Worm (Caenorhabditis elegans) whole organism, midembryonic: ENCODE results near the gene gcy-34.

Source experiments
- flt-1 ChIP-seq: fragments of 200-800 bp; sonication (Bioruptor generic); IDR thresholded peaks from 2 replicates; pipeline ENCODE4 v1.3.6; 2022; ENCODE audit warnings: missing genetic modification characterization, missing compliant biosample characterization
- klf-2 ChIP-seq: fragments of 200-800 bp; sonication (Bioruptor generic); conservative IDR thresholded peaks from 2 replicates; pipeline ENCODE4 v1.3.6; 2022; ENCODE audit warnings: missing genetic modification reagents, missing genetic modification characterization, missing compliant biosample characterization
- med-1 ChIP-seq: sonication (generic microtip); optimal IDR thresholded peaks from 2 replicates; lab custom pipeline; 2017; ENCODE audit warnings: missing genetic modification characterization, mild to moderate bottlenecking, missing compliant biosample characterization, antibody characterized with exemption, missing genetic modification reagents; ENCODE audit not compliant: insufficient read depth
- ref-1 ChIP-seq: fragments of 200-800 bp; sonication (Bioruptor generic); conservative IDR thresholded peaks from 2 replicates; pipeline ENCODE4 v1.3.6; 2022; ENCODE audit warnings: missing genetic modification reagents, missing genetic modification characterization, missing compliant biosample characterization
- tab-1 ChIP-seq: fragments of 200-800 bp; sonication (Bioruptor generic); IDR thresholded peaks from 2 replicates; pipeline ENCODE4 v1.3.6; 2022; ENCODE audit warnings: missing genetic modification characterization, missing compliant biosample characterization

ce11 chrV:13380178-13380577, 5.5 kb downstream of the gcy-34 start, which contains the start of gene ifbp-1:
- TF ChIP-seq klf-2 (GFP tag; lab: Robert Waterston, UW) (no peak), tab-1 (GFP tag; lab: Robert Waterston, UW) (no peak), flt-1 (GFP tag; lab: Robert Waterston, UW) (no peak), ref-1 (GFP tag; lab: Robert Waterston, UW) (no peak), med-1 (GFP tag; lab: Kevin White, UChicago) (no peak)
